Fruit fly (Drosophila melanogaster) whole organism, embryonic: ENCODE results near the gene bol.
A peak's percentile ranks its signal among the peaks of the same experiment; 100 is the strongest.

ENCODE experiments used
- ATbp ChIP-seq: fragments of 200-800 bp; sonication (Bioruptor generic); optimal IDR thresholded peaks from 2 replicates; lab custom pipeline; 2017; ENCODE audit warnings: missing biosample characterization, mild to moderate bottlenecking, missing genetic modification characterization, missing genetic modification reagents
- Ada2b ChIP-seq: fragments of 200-800 bp; sonication (Bioruptor generic); IDR thresholded peaks from 2 replicates; pipeline ENCODE4 v1.3.6; 2022; ENCODE audit warnings: missing biosample characterization, missing genetic modification characterization
- Asciz ChIP-seq: fragments of 200-800 bp; sonication (Bioruptor generic); optimal IDR thresholded peaks from 2 replicates; lab custom pipeline; 2017; ENCODE audit warnings: missing biosample characterization, mild to moderate bottlenecking, missing genetic modification characterization, missing genetic modification reagents
- Atf3 ChIP-seq: fragments of 200-800 bp; sonication (Bioruptor generic); optimal IDR thresholded peaks from 3 replicates; lab custom pipeline; 2016; ENCODE audit warnings: missing biosample characterization, missing genetic modification characterization
- Blimp-1 ChIP-seq: fragments of 200-800 bp; sonication (Bioruptor generic); optimal IDR thresholded peaks from 3 replicates; lab custom pipeline; 2018; ENCODE audit warnings: missing biosample characterization, missing genetic modification characterization, mild to moderate bottlenecking, moderate library complexity, missing genetic modification reagents
- CG13424 ChIP-seq: fragments of 200-800 bp; sonication (Bioruptor generic); optimal IDR thresholded peaks from 2 replicates; lab custom pipeline; 2019; ENCODE audit warnings: missing biosample characterization, mild to moderate bottlenecking, missing genetic modification characterization, moderate library complexity
- CG16779 ChIP-seq: fragments of 200-800 bp; sonication (Bioruptor generic); IDR thresholded peaks from 2 replicates; pipeline ENCODE4 v1.3.6; 2022; ENCODE audit warnings: missing biosample characterization, missing genetic modification characterization
- CG17912 ChIP-seq: fragments of 200-800 bp; sonication (Bioruptor generic); optimal IDR thresholded peaks from 2 replicates; lab custom pipeline; 2018; ENCODE audit warnings: missing biosample characterization, mild to moderate bottlenecking, missing genetic modification characterization
- CG18764 ChIP-seq: fragments of 200-800 bp; sonication (Bioruptor generic); optimal IDR thresholded peaks from 3 replicates; lab custom pipeline; 2016; ENCODE audit warnings: missing biosample characterization, missing genetic modification characterization
- CG2199 ChIP-seq: fragments of 200-800 bp; sonication (Bioruptor generic); IDR thresholded peaks from 3 replicates; pipeline ENCODE4 v1.3.6; 2022; ENCODE audit warnings: missing biosample characterization, missing genetic modification characterization
- CG32532 ChIP-seq: fragments of 200-800 bp; sonication (Bioruptor generic); IDR thresholded peaks from 2 replicates; pipeline ENCODE4 v1.3.6; 2022; ENCODE audit warnings: missing biosample characterization, missing genetic modification characterization
- CG3726 ChIP-seq: fragments of 200-800 bp; sonication (Bioruptor generic); IDR thresholded peaks from 3 replicates; pipeline ENCODE4, ENCODE4 v1.3.6; 2022; ENCODE audit warnings: missing biosample characterization, missing genetic modification characterization
- CG43689 ChIP-seq: fragments of 200-800 bp; sonication (Bioruptor generic); IDR thresholded peaks from 2 replicates; pipeline ENCODE4 v1.3.6; 2022; ENCODE audit warnings: missing biosample characterization, missing genetic modification characterization
- CG7556 ChIP-seq: fragments of 200-800 bp; sonication (Bioruptor generic); optimal IDR thresholded peaks from 2 replicates; lab custom pipeline; 2017; ENCODE audit warnings: missing biosample characterization, mild to moderate bottlenecking, missing genetic modification characterization
- CG9609 ChIP-seq: fragments of 200-800 bp; sonication (Bioruptor generic); optimal IDR thresholded peaks from 3 replicates; lab custom pipeline; 2016; ENCODE audit warnings: missing biosample characterization, missing genetic modification characterization
- CTCF ChIP-seq: fragments of 200-800 bp; sonication (Bioruptor generic); optimal IDR thresholded peaks from 2 replicates; lab custom pipeline; 2017; ENCODE audit warnings: missing biosample characterization, mild to moderate bottlenecking, missing genetic modification characterization, moderate library complexity
- Dp ChIP-seq: fragments of 200-800 bp; sonication (Bioruptor generic); optimal IDR thresholded peaks from 2 replicates; lab custom pipeline; 2018; ENCODE audit warnings: missing biosample characterization, mild to moderate bottlenecking, missing genetic modification characterization, moderate library complexity
- HLH4C ChIP-seq: fragments of 200-800 bp; sonication (Bioruptor generic); IDR thresholded peaks from 3 replicates; pipeline ENCODE4 v1.3.6; 2022; ENCODE audit warnings: missing biosample characterization, missing genetic modification characterization; ENCODE audit not compliant: partially characterized antibody
- HmgD ChIP-seq: fragments of 200-800 bp; sonication (Bioruptor generic); optimal IDR thresholded peaks from 3 replicates; lab custom pipeline; 2016; ENCODE audit warnings: missing biosample characterization, missing genetic modification characterization
- Hmr ChIP-seq: fragments of 200-800 bp; sonication (Bioruptor generic); optimal IDR thresholded peaks from 3 replicates; lab custom pipeline; 2017; ENCODE audit warnings: mild to moderate bottlenecking, missing biosample characterization, missing genetic modification reagents, missing genetic modification characterization
- Jarid2 ChIP-seq: fragments of 200-800 bp; sonication (Bioruptor generic); optimal IDR thresholded peaks from 3 replicates; lab custom pipeline; 2017; ENCODE audit warnings: mild to moderate bottlenecking, missing biosample characterization, missing genetic modification reagents, missing genetic modification characterization
- MTF-1 ChIP-seq: fragments of 200-800 bp; sonication (Bioruptor generic); optimal IDR thresholded peaks from 2 replicates; lab custom pipeline; 2018; ENCODE audit warnings: missing biosample characterization, mild to moderate bottlenecking, missing genetic modification characterization, borderline replicate concordance
- Max ChIP-seq: fragments of 200-800 bp; sonication (Bioruptor generic); optimal IDR thresholded peaks from 2 replicates; lab custom pipeline; 2016; ENCODE audit warnings: missing biosample characterization, mild to moderate bottlenecking, missing genetic modification characterization
- Mrtf ChIP-seq: fragments of 200-800 bp; sonication (Bioruptor generic); IDR thresholded peaks from 3 replicates; pipeline ENCODE4 v1.3.6; 2022; ENCODE audit warnings: missing biosample characterization, missing genetic modification characterization
- Myb ChIP-seq: fragments of 200-800 bp; sonication (Bioruptor generic); optimal IDR thresholded peaks from 2 replicates; lab custom pipeline; 2016; ENCODE audit warnings: missing biosample characterization, missing genetic modification characterization
- Poxn ChIP-seq: fragments of 200-800 bp; sonication (Bioruptor generic); IDR thresholded peaks from 2 replicates; pipeline ENCODE4 v1.3.6; 2022; ENCODE audit warnings: missing biosample characterization, missing genetic modification characterization
- Six4 ChIP-seq: fragments of 200-800 bp; sonication (Bioruptor generic); optimal IDR thresholded peaks from 2 replicates; lab custom pipeline; 2016; ENCODE audit warnings: missing biosample characterization, missing genetic modification characterization
- Spps ChIP-seq: fragments of 200-800 bp; sonication (Bioruptor generic); optimal IDR thresholded peaks from 2 replicates; lab custom pipeline; 2018; ENCODE audit warnings: missing biosample characterization, mild to moderate bottlenecking, missing genetic modification characterization
- ab ChIP-seq: fragments of 200-800 bp; sonication (Bioruptor generic); optimal IDR thresholded peaks from 2 replicates; lab custom pipeline; 2016; ENCODE audit warnings: missing biosample characterization, missing genetic modification characterization
- az2 ChIP-seq: fragments of 200-800 bp; sonication (Bioruptor generic); optimal IDR thresholded peaks from 3 replicates; lab custom pipeline; 2016; ENCODE audit warnings: missing biosample characterization, missing genetic modification characterization
- cas ChIP-seq: fragments of 200-800 bp; sonication (Bioruptor generic); IDR thresholded peaks from 2 replicates; pipeline ENCODE4 v1.3.6; 2022; ENCODE audit warnings: missing biosample characterization, missing genetic modification characterization
- cwo ChIP-seq: fragments of 200-800 bp; sonication (Bioruptor generic); optimal IDR thresholded peaks from 3 replicates; lab custom pipeline; 2017; ENCODE audit warnings: missing biosample characterization, missing genetic modification characterization, mild to moderate bottlenecking, moderate library complexity, missing genetic modification reagents
- dan ChIP-seq: fragments of 200-800 bp; sonication (Bioruptor generic); IDR thresholded peaks from 2 replicates; pipeline ENCODE4 v1.3.6; 2022; ENCODE audit warnings: missing biosample characterization, missing genetic modification characterization
- danr ChIP-seq: fragments of 200-800 bp; sonication (Bioruptor generic); IDR thresholded peaks from 2 replicates; pipeline ENCODE4 v1.3.6; 2022; ENCODE audit warnings: missing biosample characterization, missing genetic modification characterization
- esg ChIP-seq: fragments of 200-800 bp; sonication (Bioruptor generic); conservative IDR thresholded peaks from 2 replicates; pipeline ENCODE4 v1.3.6; 2022; ENCODE audit warnings: missing biosample characterization, missing genetic modification characterization
- eve ChIP-seq, 2 experiments: fragments of >200 bp; optimal IDR thresholded peaks; 2 replicates each; lab custom pipeline; 2017; ENCODE audit warnings: missing biosample characterization in 2 of 2, missing genetic modification characterization in 2 of 2
- ind ChIP-seq: fragments of 200-800 bp; sonication (Bioruptor generic); optimal IDR thresholded peaks from 3 replicates; lab custom pipeline; 2016; ENCODE audit warnings: missing biosample characterization, missing genetic modification characterization
- insv ChIP-seq, 2 experiments: fragments of 200-800 bp; sonication (Bioruptor generic); optimal IDR thresholded peaks; 3 replicates each; lab custom pipeline; 2016 to 2018; ENCODE audit warnings: missing biosample characterization in 2 of 2, missing genetic modification characterization in 2 of 2
- kay ChIP-seq: fragments of 200-800 bp; sonication (Bioruptor generic); optimal IDR thresholded peaks from 2 replicates; lab custom pipeline; 2016; ENCODE audit warnings: missing biosample characterization, missing genetic modification characterization
- lbe ChIP-seq: fragments of 200-800 bp; sonication (Bioruptor generic); optimal IDR thresholded peaks from 2 replicates; lab custom pipeline; 2016; ENCODE audit warnings: missing biosample characterization, mild to moderate bottlenecking, missing genetic modification characterization
- otp ChIP-seq: fragments of 200-800 bp; sonication (Bioruptor generic); IDR thresholded peaks from 3 replicates; pipeline ENCODE4, ENCODE4 v1.3.6; 2022; ENCODE audit warnings: missing biosample characterization, missing genetic modification characterization
- pho ChIP-seq: fragments of 200-800 bp; sonication (Bioruptor generic); optimal IDR thresholded peaks from 2 replicates; lab custom pipeline; 2016; ENCODE audit warnings: missing biosample characterization, missing genetic modification characterization
- schlank ChIP-seq: fragments of 200-800 bp; sonication (Bioruptor generic); optimal IDR thresholded peaks from 2 replicates; lab custom pipeline; 2018; ENCODE audit warnings: missing biosample characterization, mild to moderate bottlenecking, missing genetic modification characterization
- sima ChIP-seq: fragments of 200-800 bp; sonication (Bioruptor generic); optimal IDR thresholded peaks from 2 replicates; lab custom pipeline; 2016; ENCODE audit warnings: missing biosample characterization, missing genetic modification characterization
- zen2 ChIP-seq: fragments of 200-800 bp; sonication (Bioruptor generic); IDR thresholded peaks from 3 replicates; pipeline ENCODE4 v1.3.6; 2022; ENCODE audit warnings: missing biosample characterization, missing genetic modification characterization; ENCODE audit not compliant: partially characterized antibody

bol gene

DNA sequence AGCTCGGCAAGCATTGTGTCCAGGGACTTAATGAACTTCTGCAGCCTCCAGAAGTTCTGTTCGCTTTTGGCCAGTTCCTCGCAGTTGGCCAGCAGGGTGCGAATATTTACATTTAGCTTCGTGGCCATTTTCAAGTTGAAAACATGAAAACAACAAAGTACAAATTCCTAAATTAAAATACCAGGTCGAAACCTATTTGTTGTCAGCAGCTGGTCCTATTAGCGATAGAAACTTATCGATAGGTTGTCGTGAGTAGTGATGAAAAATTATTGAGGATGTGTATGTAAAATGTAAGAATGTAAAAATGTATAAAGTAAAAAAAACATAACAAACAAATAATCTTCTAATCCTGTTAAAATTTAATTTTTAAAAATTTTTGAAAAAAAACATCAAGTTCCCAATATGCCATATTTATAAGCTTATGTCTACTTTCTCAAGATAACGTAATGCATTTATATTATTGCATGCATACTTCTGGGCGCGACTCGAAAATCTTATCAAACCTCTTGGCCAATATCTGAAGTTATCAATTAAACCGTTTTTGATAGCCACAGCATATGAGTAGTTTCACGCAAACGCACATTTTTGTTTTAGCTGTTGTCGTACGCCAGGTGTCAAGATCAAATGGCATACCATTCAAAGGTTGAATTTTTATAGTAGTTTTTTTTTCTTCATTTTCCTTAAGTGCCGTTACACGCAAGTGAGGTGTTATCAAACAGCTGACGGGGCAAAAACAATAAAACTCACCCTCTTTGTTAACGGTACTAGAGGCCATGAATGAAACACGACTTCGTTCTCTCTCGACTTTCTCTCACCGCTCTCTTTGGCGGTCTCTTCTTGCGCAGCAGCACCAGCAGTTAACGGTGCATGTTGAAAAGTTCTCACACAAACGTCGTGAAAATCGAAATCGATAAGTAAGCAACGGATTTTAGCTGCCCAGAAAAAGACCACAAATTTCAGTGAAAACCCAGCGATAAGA, 3.1 kb upstream of the bol start, which contains the start of the genes Use1 and nwk (continued):
- no peak for TF ChIP-seq Hmr (GFP tag; lab: Kevin White, UChicago)
- no peak for TF ChIP-seq Mrtf (GFP tag; lab: Robert Waterston, UW)
- TF ChIP-seq zen2 (GFP tag; lab: Robert Waterston, UW), result no peak; the same call in 2 of the 3 replicates
- TF ChIP-seq CG2199, result no peak
- peak; percentile 5 for TF ChIP-seq Myb (GFP tag; lab: Kevin White, UChicago)
- no peak for TF ChIP-seq CG17912 (GFP tag; lab: Kevin White, UChicago)
- TF ChIP-seq kay (GFP tag; lab: Kevin White, UChicago), result no peak
- TF ChIP-seq cas (GFP tag; lab: Robert Waterston, UW), result no peak
- TF ChIP-seq cwo (GFP tag; lab: Kevin White, UChicago), result peak; percentile 60
- TF ChIP-seq ATbp, result no peak
- no peak for TF ChIP-seq CG9609 (GFP tag; lab: Kevin White, UChicago)
- TF ChIP-seq dan (GFP tag; lab: Robert Waterston, UW), result no peak
- no peak for TF ChIP-seq Poxn
- TF ChIP-seq Jarid2 (GFP tag; lab: Kevin White, UChicago), result no peak
- no peak for TF ChIP-seq Ada2b
- 0 out of 2 replicates have a peak, but pooled peaks have one; percentile 46 for TF ChIP-seq CG16779 (GFP tag; lab: Robert Waterston, UW)
- TF ChIP-seq pho (GFP tag; lab: Kevin White, UChicago), result peak; percentile 8
- no peak for TF ChIP-seq CG43689
- TF ChIP-seq CG3726 (GFP tag; lab: Robert Waterston, UW), result no peak
- no peak for TF ChIP-seq Max (GFP tag; lab: Kevin White, UChicago)
- TF ChIP-seq az2 (GFP tag; lab: Kevin White, UChicago), result no peak
- no peak for TF ChIP-seq CG13424 (tag; lab: Kevin White, UChicago)
- no peak for TF ChIP-seq CG7556 (GFP tag; lab: Kevin White, UChicago)
- no peak for TF ChIP-seq ind (GFP tag; lab: Kevin White, UChicago)
- no peak for TF ChIP-seq Six4 (GFP tag; lab: Kevin White, UChicago)
- no peak for TF ChIP-seq lbe (GFP tag; lab: Kevin White, UChicago)
- TF ChIP-seq HLH4C, result peak; percentile 62; the same call in 2 of the 3 replicates
- TF ChIP-seq esg (GFP tag; lab: Robert Waterston, UW), result no peak
- peak in 1 of 2 experiments; percentile 74 for TF ChIP-seq eve (GFP tag; optimal IDR thresholded peaks at IDR 0.05; lab: Kevin White, UChicago)
- no peak for TF ChIP-seq Blimp-1 (GFP tag; lab: Kevin White, UChicago)
- TF ChIP-seq insv (GFP tag; optimal IDR thresholded peaks at IDR 0.05; lab: Kevin White, UChicago), result no peak
- no peak for TF ChIP-seq Spps (tag; lab: Kevin White, UChicago)
- peak; percentile 51 for TF ChIP-seq CTCF (GFP tag; lab: Kevin White, UChicago)
- TF ChIP-seq CG18764 (GFP tag; lab: Kevin White, UChicago), result no peak
- TF ChIP-seq sima, result no peak
- no peak for TF ChIP-seq danr (GFP tag; lab: Robert Waterston, UW)
- TF ChIP-seq MTF-1 (GFP tag; lab: Kevin White, UChicago), result no peak
- no peak for TF ChIP-seq CG32532 (GFP tag; lab: Robert Waterston, UW)
- no peak for TF ChIP-seq ab (GFP tag; lab: Kevin White, UChicago)
- no peak for TF ChIP-seq Asciz (GFP tag; lab: Kevin White, UChicago)
- peak; percentile 54 for TF ChIP-seq Dp (GFP tag; lab: Kevin White, UChicago)
- TF ChIP-seq Atf3 (GFP tag; lab: Kevin White, UChicago), result no peak
- no peak for TF ChIP-seq schlank (tag; lab: Kevin White, UChicago)
- no peak for TF ChIP-seq otp (GFP tag; lab: Robert Waterston, UW)
- no peak for TF ChIP-seq HmgD
